Fruit fly (Drosophila melanogaster): ENCODE measurements around the gene Spn28Da.

The Spn28Da gene

DNA sequence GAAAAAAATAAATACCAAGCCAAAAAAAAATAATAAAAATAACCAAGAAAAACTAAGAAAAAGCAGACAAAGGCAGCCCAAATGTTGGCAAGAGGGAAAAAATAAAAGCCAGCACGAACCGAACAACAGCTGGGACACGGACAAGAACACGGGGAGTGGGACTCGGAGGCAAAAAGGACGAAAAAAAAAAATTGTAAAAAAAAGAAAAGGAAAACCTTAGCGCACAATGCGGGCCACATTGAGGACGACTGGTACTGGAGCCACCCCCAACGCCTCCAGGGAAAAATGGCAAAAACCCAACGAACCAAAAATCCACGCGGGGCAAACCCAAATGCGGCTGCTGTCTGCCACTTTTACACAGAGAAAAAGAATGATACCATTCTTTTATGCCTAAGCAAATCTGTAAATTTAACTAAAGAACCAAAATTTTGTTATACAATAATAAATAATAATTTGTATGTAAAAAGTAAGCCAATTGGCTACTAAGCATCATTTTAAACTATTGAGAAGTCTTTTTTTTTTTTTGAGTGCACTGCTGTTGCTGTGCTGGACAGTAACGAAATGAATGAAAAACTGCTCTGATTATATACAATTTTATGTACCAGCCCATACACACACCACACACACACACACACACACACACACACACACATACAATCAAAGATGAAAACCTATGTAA is 43.3 kb upstream of the Spn28Da start (continued):
- TF ChIP-seq danr (GFP tag; IDR thresholded peaks at IDR 0.05) = no peak
- peak; percentile 63 for TF ChIP-seq unpg (GFP tag; optimal IDR thresholded peaks at IDR 0.05)
- TF ChIP-seq CG33557 (GFP tag; optimal IDR thresholded peaks at IDR 0.05) = no peak
- no peak for TF ChIP-seq D (optimal IDR thresholded peaks at IDR 0.05)
- peak; percentile 16 for TF ChIP-seq D (GFP tag; optimal IDR thresholded peaks at IDR 0.05)
- TF ChIP-seq wek (GFP tag; optimal IDR thresholded peaks at IDR 0.05) = no peak
- peak; percentile 57; the same call in 2 of the 4 replicates for TF ChIP-seq Gug (GFP tag; IDR thresholded peaks at IDR 0.05)
- TF ChIP-seq dimm (GFP tag; IDR thresholded peaks at IDR 0.05) = peak; percentile 11; the same call in 1 of the 2 replicates
- TF ChIP-seq Dll (GFP tag; IDR thresholded peaks at IDR 0.05; ENCODE audit: partially characterized antibody) = no peak
- no peak for TF ChIP-seq Camta (GFP tag; optimal IDR thresholded peaks at IDR 0.05)
- no peak for TF ChIP-seq lov (optimal IDR thresholded peaks at IDR 0.05)
- no peak for TF ChIP-seq lov (GFP tag; IDR thresholded peaks at IDR 0.05)
- TF ChIP-seq CG4360 (GFP tag; IDR thresholded peaks at IDR 0.05) = no peak
- peak; percentile 52 for TF ChIP-seq CG12659 (GFP tag; optimal IDR thresholded peaks at IDR 0.05)
- TF ChIP-seq CG2889 (GFP tag; IDR thresholded peaks at IDR 0.05) = no peak
- TF ChIP-seq CG4282 (GFP tag; optimal IDR thresholded peaks at IDR 0.05) = no peak
- peak; percentile 73 for TF ChIP-seq CG15011 (GFP tag; optimal IDR thresholded peaks at IDR 0.05)
- peak; percentile 89 for TF ChIP-seq CG11504 (tag; optimal IDR thresholded peaks at IDR 0.05)
- peak; percentile 55 for TF ChIP-seq kah (GFP tag; optimal IDR thresholded peaks at IDR 0.05)
- TF ChIP-seq CG2199 (GFP tag; IDR thresholded peaks at IDR 0.05) = no peak
- no peak for TF ChIP-seq Poxn (GFP tag; IDR thresholded peaks at IDR 0.05)
- TF ChIP-seq Stat92E (GFP tag; optimal IDR thresholded peaks at IDR 0.05) = no peak
- TF ChIP-seq Oaz (GFP tag; IDR thresholded peaks at IDR 0.05) = peak; percentile 74
- TF ChIP-seq CG32772 (GFP tag; IDR thresholded peaks at IDR 0.05) = peak; percentile 69; the same call in 1 of the 2 replicates
- no peak for TF ChIP-seq luna (GFP tag; optimal IDR thresholded peaks at IDR 0.05)
- peak; percentile 39 for TF ChIP-seq az2 (GFP tag; optimal IDR thresholded peaks at IDR 0.05)
- TF ChIP-seq CG30020 (tag; optimal IDR thresholded peaks at IDR 0.05) = no peak
- TF ChIP-seq sna (GFP tag; IDR thresholded peaks at IDR 0.05; ENCODE audit: partially characterized antibody) = no peak
- peak; percentile 83 for TF ChIP-seq BtbVII (GFP tag; optimal IDR thresholded peaks at IDR 0.05)
- TF ChIP-seq CHES-1-like (GFP tag; optimal IDR thresholded peaks at IDR 0.05) = peak; percentile 43
- TF ChIP-seq Xrp1 (GFP tag; IDR thresholded peaks at IDR 0.05) = peak; percentile 73
- TF ChIP-seq fd64A (GFP tag; optimal IDR thresholded peaks at IDR 0.05) = no peak
- peak; percentile 38; the same call in 1 of the 3 replicates for TF ChIP-seq CG3726 (GFP tag; IDR thresholded peaks at IDR 0.05)
- peak; percentile 50 for TF ChIP-seq CG9817 (tag; optimal IDR thresholded peaks at IDR 0.05)
- TF ChIP-seq pan (optimal IDR thresholded peaks at IDR 0.05) = no peak
- peak in 1 of 2 experiments; percentile 86 for TF ChIP-seq pan (GFP tag; optimal IDR thresholded peaks at IDR 0.05 in 1 of 2, IDR thresholded peaks at IDR 0.05 in 1 of 2)
- TF ChIP-seq Pdp1 (GFP tag; optimal IDR thresholded peaks at IDR 0.05) = peak; percentile 20 to 35
- peak; percentile 97 for TF ChIP-seq CG18599 (GFP tag; optimal IDR thresholded peaks at IDR 0.05)
- TF ChIP-seq tna (GFP tag; IDR thresholded peaks at IDR 0.05; ENCODE audit: partially characterized antibody) = no peak
- TF ChIP-seq cad (GFP tag; optimal IDR thresholded peaks at IDR 0.05) = no peak
- peak; percentile 44 for TF ChIP-seq CG17802 (tag; optimal IDR thresholded peaks at IDR 0.05)
- no peak for TF ChIP-seq kni (GFP tag; optimal IDR thresholded peaks at IDR 0.05)
- TF ChIP-seq Dip2 (GFP tag; IDR thresholded peaks at IDR 0.05) = no peak
- TF ChIP-seq CG16815 (GFP tag; optimal IDR thresholded peaks at IDR 0.05) = no peak
- TF ChIP-seq Bdp1 (GFP tag; optimal IDR thresholded peaks at IDR 0.05) = no peak
- no peak for TF ChIP-seq run (tag; optimal IDR thresholded peaks at IDR 0.05)
- no peak for TF ChIP-seq gcm2 (GFP tag; optimal IDR thresholded peaks at IDR 0.05)
- peak; percentile 90 for TF ChIP-seq CG13894 (tag; optimal IDR thresholded peaks at IDR 0.05)
- peak; percentile 56 for TF ChIP-seq H2.0 (GFP tag; IDR thresholded peaks at IDR 0.05)
- TF ChIP-seq aop (GFP tag; IDR thresholded peaks at IDR 0.05) = no peak

Measured in whole organism, embryonic.